Worm (Caenorhabditis elegans) whole organism, L4 larva: Measurements from ENCODE around the gene cyp-37B1.
A peak's percentile ranks its signal among the peaks of the same experiment; 100 is the strongest.

Experiments
- F26F4.8 ChIP-seq: fragments of 200-800 bp; sonication (Bioruptor generic); conservative IDR thresholded peaks from 2 replicates; pipeline ENCODE4 v1.3.6; 2022; ENCODE audit warnings: missing genetic modification characterization, missing compliant biosample characterization
- F44E2.7 ChIP-seq: fragments of 200-800 bp; sonication (Bioruptor generic); IDR thresholded peaks from 2 replicates; pipeline ENCODE4 v2.1.2; 2022; ENCODE audit warnings: missing genetic modification characterization, missing compliant biosample characterization
- T20F7.1 ChIP-seq: fragments of 200-800 bp; sonication (Bioruptor generic); optimal IDR thresholded peaks from 2 replicates; lab custom pipeline; 2018; ENCODE audit warnings: mild to moderate bottlenecking, missing genetic modification characterization, missing compliant biosample characterization
- Y105C5A.15 ChIP-seq: fragments of 200-800 bp; sonication (Bioruptor generic); IDR thresholded peaks from 2 replicates; pipeline ENCODE4 v1.3.6; 2022; ENCODE audit warnings: missing genetic modification characterization, missing compliant biosample characterization
- Y5F2A.4 ChIP-seq: fragments of 200-800 bp; sonication (Bioruptor generic); optimal IDR thresholded peaks from 2 replicates; lab custom pipeline; 2018; ENCODE audit warnings: mild to moderate bottlenecking, missing genetic modification characterization, missing compliant biosample characterization
- Y75B8A.6 ChIP-seq: fragments of 200-800 bp; sonication (Bioruptor generic); IDR thresholded peaks from 2 replicates; pipeline ENCODE4 v1.3.6; 2022; ENCODE audit warnings: missing genetic modification reagents, missing genetic modification characterization, missing compliant biosample characterization
- ZK337.2 ChIP-seq: fragments of 200-800 bp; sonication (Bioruptor generic); IDR thresholded peaks from 2 replicates; pipeline ENCODE4 v1.3.6; 2022; ENCODE audit warnings: missing genetic modification reagents, missing genetic modification characterization, missing compliant biosample characterization
- ZK546.5 ChIP-seq, 2 experiments: sonication (generic microtip); optimal IDR thresholded peaks; 2 replicates each; lab custom pipeline; 2017; ENCODE audit warnings: missing biosample characterization in 2 of 2, missing genetic modification characterization in 2 of 2
- aha-1 ChIP-seq: fragments of 150-350 bp; peaks from one replicate; lab custom pipeline; 2014; ENCODE audit warnings: missing biosample characterization, missing genetic modification characterization
- ceh-32 ChIP-seq: sonication (generic microtip); optimal IDR thresholded peaks from 2 replicates; lab custom pipeline; 2016; ENCODE audit warnings: mild to moderate bottlenecking, missing genetic modification characterization, missing compliant biosample characterization; ENCODE audit not compliant: poor library complexity
- ceh-44 ChIP-seq: fragments of 200-800 bp; sonication (Bioruptor generic); IDR thresholded peaks from 2 replicates; pipeline ENCODE4 v1.3.6; 2022; ENCODE audit warnings: missing genetic modification reagents, missing genetic modification characterization, missing compliant biosample characterization
- ctbp-1 ChIP-seq: fragments of 200-800 bp; sonication (Bioruptor generic); IDR thresholded peaks from 2 replicates; pipeline ENCODE4 v1.3.6; 2022; ENCODE audit warnings: missing genetic modification reagents, missing genetic modification characterization, missing compliant biosample characterization
- daf-12 ChIP-seq: fragments of 150-350 bp; optimal IDR thresholded peaks from 2 replicates; lab custom pipeline; 2014; ENCODE audit warnings: missing biosample characterization, missing genetic modification reagents, missing genetic modification characterization
- daf-8 ChIP-seq: fragments of 200-800 bp; sonication (Bioruptor generic); IDR thresholded peaks from 2 replicates; pipeline ENCODE4 v1.3.6; 2022; ENCODE audit warnings: missing genetic modification characterization, missing compliant biosample characterization
- dmd-6 ChIP-seq: fragments of 200-800 bp; sonication (Bioruptor generic); IDR thresholded peaks from 2 replicates; pipeline ENCODE4 v1.3.6; 2022; ENCODE audit warnings: missing genetic modification reagents, missing genetic modification characterization, missing compliant biosample characterization
- dpl-1 ChIP-seq: fragments of 150-350 bp; optimal IDR thresholded peaks from 2 replicates; lab custom pipeline; 2014; ENCODE audit warnings: missing biosample characterization, missing genetic modification reagents, missing genetic modification characterization
- dve-1 ChIP-seq: sonication (generic microtip); optimal IDR thresholded peaks from 2 replicates; lab custom pipeline; 2017; ENCODE audit warnings: antibody characterized with exemption, mild to moderate bottlenecking, missing genetic modification characterization, missing compliant biosample characterization; ENCODE audit not compliant: insufficient read depth
- fos-1 ChIP-seq: fragments of 150-350 bp; optimal IDR thresholded peaks from 2 replicates; lab custom pipeline; 2014; ENCODE audit warnings: missing biosample characterization, missing genetic modification characterization
- hlh-11 ChIP-seq: fragments of 200-800 bp; sonication (Bioruptor generic); optimal IDR thresholded peaks from 2 replicates; lab custom pipeline; 2018; ENCODE audit warnings: mild to moderate bottlenecking, missing genetic modification characterization, missing compliant biosample characterization
- hmg-1.1 ChIP-seq: fragments of 200-800 bp; sonication (Bioruptor generic); IDR thresholded peaks from 2 replicates; pipeline ENCODE4 v1.3.6; 2022; ENCODE audit warnings: missing genetic modification reagents, missing genetic modification characterization, missing compliant biosample characterization
- jun-1 ChIP-seq: fragments of 150-350 bp; optimal IDR thresholded peaks from 2 replicates; lab custom pipeline; 2014; ENCODE audit warnings: missing biosample characterization, missing genetic modification reagents, missing genetic modification characterization
- lin-1 ChIP-seq: fragments of 200-800 bp; sonication (Bioruptor generic); IDR thresholded peaks from 2 replicates; pipeline ENCODE4 v1.3.6; 2022; ENCODE audit warnings: missing genetic modification reagents, missing genetic modification characterization, missing compliant biosample characterization
- lin-13 ChIP-seq: fragments of 150-350 bp; optimal IDR thresholded peaks from 2 replicates; lab custom pipeline; 2014; ENCODE audit warnings: missing biosample characterization, missing genetic modification reagents, missing genetic modification characterization
- lin-38 ChIP-seq: fragments of 200-800 bp; sonication (Bioruptor generic); IDR thresholded peaks from 2 replicates; pipeline ENCODE4 v1.3.6; 2022; ENCODE audit warnings: missing genetic modification reagents, missing genetic modification characterization, missing compliant biosample characterization
- lsy-2 ChIP-seq, 2 experiments: fragments of 150-350 bp in 1 of 2; sonication (generic microtip) in 1 of 2; optimal IDR thresholded peaks; 2 replicates each; lab custom pipeline; 2014 to 2017; ENCODE audit warnings: missing biosample characterization in 2 of 2, missing genetic modification characterization in 2 of 2
- mes-2 ChIP-seq: sonication (generic microtip); optimal IDR thresholded peaks from 2 replicates; lab custom pipeline; 2016; ENCODE audit warnings: missing genotype, mild to moderate bottlenecking, missing genetic modification characterization, missing compliant biosample characterization; ENCODE audit not compliant: poor library complexity, severe bottlenecking
- nhr-11 ChIP-seq: fragments of 150-350 bp; optimal IDR thresholded peaks from 2 replicates; lab custom pipeline; 2014; ENCODE audit warnings: missing biosample characterization, missing genetic modification characterization
- nhr-237 ChIP-seq: sonication (generic microtip); optimal IDR thresholded peaks from 2 replicates; lab custom pipeline; 2017; ENCODE audit warnings: missing biosample characterization, missing genetic modification characterization
- nhr-25 ChIP-seq: sonication (generic microtip); optimal IDR thresholded peaks from 2 replicates; lab custom pipeline; 2017; ENCODE audit warnings: missing genetic modification characterization, mild to moderate bottlenecking, missing compliant biosample characterization, antibody characterized with exemption, moderate library complexity, borderline replicate concordance; ENCODE audit not compliant: insufficient read depth
- nhr-41 ChIP-seq: fragments of 200-800 bp; sonication (Bioruptor generic); IDR thresholded peaks from 2 replicates; pipeline ENCODE4 v1.3.6; 2022; ENCODE audit warnings: missing genetic modification reagents, missing genetic modification characterization, missing compliant biosample characterization
- nhr-42 ChIP-seq: fragments of 200-800 bp; sonication (Bioruptor generic); IDR thresholded peaks from 2 replicates; pipeline ENCODE4 v1.3.6; 2022; ENCODE audit warnings: missing genetic modification characterization, missing compliant biosample characterization
- nhr-48 ChIP-seq: sonication (generic microtip); optimal IDR thresholded peaks from 2 replicates; lab custom pipeline; 2016; ENCODE audit warnings: mild to moderate bottlenecking, missing genetic modification characterization, missing compliant biosample characterization
- nhr-6 ChIP-seq: fragments of 150-350 bp; optimal IDR thresholded peaks from 2 replicates; lab custom pipeline; 2014; ENCODE audit warnings: missing biosample characterization, missing genetic modification characterization
- nhr-76 ChIP-seq: fragments of 150-350 bp; optimal IDR thresholded peaks from 2 replicates; lab custom pipeline; 2014; ENCODE audit warnings: missing biosample characterization, missing genetic modification characterization
- nhr-77 ChIP-seq: fragments of 150-350 bp; optimal IDR thresholded peaks from 2 replicates; lab custom pipeline; 2014; ENCODE audit warnings: missing biosample characterization, missing genetic modification characterization
- pha-4 ChIP-seq, 2 experiments: fragments of 150-350 bp in 1 of 2; fragments of 200-800 bp in 1 of 2; sonication (Bioruptor generic) in 1 of 2; IDR thresholded peaks in 1 of 2; optimal IDR thresholded peaks in 1 of 2; 2 replicates each; pipeline versions ENCODE4 v1.3.6 to Lab custom; 2014 to 2022; ENCODE audit warnings: missing genetic modification characterization in 2 of 2, missing genetic modification reagents in 2 of 2, missing biosample characterization in 1 of 2, missing compliant biosample characterization in 1 of 2
- saeg-2 ChIP-seq: fragments of 200-800 bp; sonication (Bioruptor generic); IDR thresholded peaks from 2 replicates; pipeline ENCODE4 v1.3.6; 2022; ENCODE audit warnings: missing genetic modification reagents, missing genetic modification characterization, missing compliant biosample characterization
- tag-97 ChIP-seq: fragments of 200-800 bp; sonication (Bioruptor generic); IDR thresholded peaks from 2 replicates; pipeline ENCODE4 v1.3.6; 2022; ENCODE audit warnings: missing genetic modification characterization, missing compliant biosample characterization
- tra-1 ChIP-seq: fragments of 200-800 bp; sonication (Bioruptor generic); IDR thresholded peaks from 2 replicates; pipeline ENCODE4 v1.3.6; 2022; ENCODE audit warnings: missing genetic modification reagents, missing genetic modification characterization, missing compliant biosample characterization
- vab-7 ChIP-seq: fragments of 200-800 bp; sonication (Bioruptor generic); IDR thresholded peaks from 2 replicates; pipeline ENCODE4 v1.3.6; 2022; ENCODE audit warnings: missing genetic modification reagents, missing genetic modification characterization, missing compliant biosample characterization
- zfp-3 ChIP-seq: fragments of 200-800 bp; sonication (Bioruptor generic); conservative IDR thresholded peaks from 2 replicates; pipeline ENCODE4 v1.3.6; 2022; ENCODE audit warnings: missing genetic modification reagents, missing genetic modification characterization, missing compliant biosample characterization
- zip-11 ChIP-seq: fragments of 200-800 bp; sonication (Bioruptor generic); IDR thresholded peaks from 2 replicates; pipeline ENCODE4 v1.3.6; 2022; ENCODE audit warnings: missing genetic modification characterization, missing compliant biosample characterization
- ztf-7 ChIP-seq: fragments of 150-350 bp; optimal IDR thresholded peaks from 2 replicates; lab custom pipeline; 2014; ENCODE audit warnings: missing biosample characterization, missing genetic modification characterization

cyp-37B1 gene

ce11 chrV:16292409-16292808 is 14.5 kb downstream of the cyp-37B1 start, which contains the start of gene oac-5:
TSS of gene oac-5 (plus strand) at chrV:16292709.
- peak; percentile 75 for TF ChIP-seq dmd-6 (GFP tag; lab: Robert Waterston, UW)
- no peak for TF ChIP-seq ceh-44 (GFP tag; lab: Robert Waterston, UW)

ce11 chrV:16297070-16297469 is 19.2 kb downstream of the cyp-37B1 start, which contains the start of gene srbc-83:
TSS of gene srbc-83 (plus strand) at chrV:16297370.
- no peak for TF ChIP-seq nhr-41
- TF ChIP-seq hlh-11 (tag; lab: Kevin White, UChicago) = no peak
- no peak for TF ChIP-seq aha-1
- TF ChIP-seq nhr-76 (tag; lab: Kevin White, UChicago) = no peak
- no peak for TF ChIP-seq ZK546.5 (tag; optimal IDR thresholded peaks at IDR 0.05; lab: Kevin White, UChicago)
- TF ChIP-seq nhr-77 = no peak
- no peak for TF ChIP-seq nhr-237 (tag; lab: Kevin White, UChicago)
- TF ChIP-seq ZK337.2 = no peak
- no peak for TF ChIP-seq ceh-44 (GFP tag; lab: Robert Waterston, UW)
- TF ChIP-seq F26F4.8 (GFP tag; lab: Robert Waterston, UW) = no peak
- TF ChIP-seq ctbp-1 (GFP tag; lab: Robert Waterston, UW) = no peak

ce11 chrV:16298669-16299068 is 20.8 kb downstream of the cyp-37B1 start, which contains the start of gene srbc-84:
TSS of gene srbc-84 (plus strand) at chrV:16298969.
- TF ChIP-seq lsy-2 (tag; optimal IDR thresholded peaks at IDR 0.05; lab: Kevin White, UChicago) (no peak), dpl-1 (GFP tag; lab: Kevin White, UChicago) (no peak), nhr-25 (tag; lab: Kevin White, UChicago) (no peak), tra-1 (GFP tag; lab: Robert Waterston, UW) (no peak), nhr-42 (GFP tag; lab: Robert Waterston, UW) (no peak), nhr-6 (tag; lab: Kevin White, UChicago) (no peak), nhr-11 (tag; lab: Kevin White, UChicago) (no peak), dmd-6 (GFP tag; lab: Robert Waterston, UW) (no peak), Y105C5A.15 (no peak), Y75B8A.6 (GFP tag; lab: Robert Waterston, UW) (no peak), ceh-32 (no peak), saeg-2 (GFP tag; lab: Robert Waterston, UW) (no peak), F44E2.7 (GFP tag; lab: Robert Waterston, UW) (no peak), jun-1 (no peak), T20F7.1 (GFP tag; lab: Kevin White, UChicago) (no peak), lin-38 (GFP tag; lab: Robert Waterston, UW) (no peak), lin-13 (GFP tag; lab: Kevin White, UChicago) (no peak), Y5F2A.4 (GFP tag; lab: Kevin White, UChicago) (no peak), daf-12 (tag; lab: Kevin White, UChicago) (no peak), lin-1 (GFP tag; lab: Robert Waterston, UW) (no peak)

- TF ChIP-seq saeg-2 (GFP tag; lab: Robert Waterston, UW) (no peak), zfp-3 (GFP tag; lab: Robert Waterston, UW) (no peak), daf-8 (GFP tag; lab: Robert Waterston, UW) (no peak), ceh-44 (GFP tag; lab: Robert Waterston, UW) (no peak), vab-7 (GFP tag; lab: Robert Waterston, UW) (no peak), hmg-1.1 (GFP tag; lab: Robert Waterston, UW) (no peak), mes-2 (tag; lab: Kevin White, UChicago) (no peak), zip-11 (GFP tag; lab: Robert Waterston, UW) (no peak), pha-4 (GFP tag; IDR thresholded peaks at IDR 0.05; lab: Robert Waterston, UW) (no peak), pha-4 (tag; optimal IDR thresholded peaks at IDR 0.05; lab: Kevin White, UChicago) (no peak), fos-1 (no peak), dve-1 (no peak), ceh-32 (no peak), F26F4.8 (GFP tag; lab: Robert Waterston, UW) (no peak), nhr-48 (tag; lab: Kevin White, UChicago) (no peak), tag-97 (GFP tag; lab: Robert Waterston, UW) (no peak), lin-38 (GFP tag; lab: Robert Waterston, UW) (no peak), hlh-11 (tag; lab: Kevin White, UChicago) (no peak), ztf-7 (tag; lab: Kevin White, UChicago) (no peak)
Measured at ce11 chrV:16299834-16300233, 21.9 kb downstream of the cyp-37B1 start.
